Fruit fly (Drosophila melanogaster) whole organism, embryonic: Measurements from ENCODE around the gene CG31663.

ENCODE experiments used
- ATbp ChIP-seq: fragments of 200-800 bp; sonication (Bioruptor generic); optimal IDR thresholded peaks from 2 replicates; lab custom pipeline; 2017; ENCODE audit warnings: missing biosample characterization, mild to moderate bottlenecking, missing genetic modification characterization, missing genetic modification reagents
- Asciz ChIP-seq: fragments of 200-800 bp; sonication (Bioruptor generic); optimal IDR thresholded peaks from 2 replicates; lab custom pipeline; 2017; ENCODE audit warnings: missing biosample characterization, mild to moderate bottlenecking, missing genetic modification characterization, missing genetic modification reagents
- C15 ChIP-seq: fragments of 200-800 bp; sonication (Bioruptor generic); IDR thresholded peaks from 3 replicates; pipeline ENCODE4 v1.3.6; 2022; ENCODE audit warnings: missing biosample characterization, missing genetic modification characterization
- CG10321 ChIP-seq: fragments of 200-800 bp; sonication (Bioruptor generic); IDR thresholded peaks from 2 replicates; pipeline ENCODE4 v1.3.6; 2022; ENCODE audit warnings: missing biosample characterization, missing genetic modification characterization
- CG10959 ChIP-seq: fragments of 200-800 bp; sonication (Bioruptor generic); IDR thresholded peaks from 2 replicates; pipeline ENCODE4 v1.3.6; 2022; ENCODE audit warnings: missing biosample characterization, missing genetic modification characterization
- CG11085 ChIP-seq: fragments of 200-800 bp; sonication (Bioruptor generic); IDR thresholded peaks from 2 replicates; pipeline ENCODE4 v1.3.6; 2022; ENCODE audit warnings: missing biosample characterization, missing genetic modification characterization
- CG11247 ChIP-seq: fragments of 200-800 bp; sonication (Bioruptor generic); IDR thresholded peaks from 2 replicates; pipeline ENCODE4 v1.3.6; 2022; ENCODE audit warnings: missing biosample characterization, missing genetic modification characterization
- CG11504 ChIP-seq: fragments of 200-800 bp; sonication (Bioruptor generic); optimal IDR thresholded peaks from 3 replicates; lab custom pipeline; 2019; ENCODE audit warnings: missing biosample characterization, mild to moderate bottlenecking, missing genetic modification characterization, moderate library complexity
- CG16779 ChIP-seq: fragments of 200-800 bp; sonication (Bioruptor generic); IDR thresholded peaks from 2 replicates; pipeline ENCODE4 v1.3.6; 2022; ENCODE audit warnings: missing biosample characterization, missing genetic modification characterization
- CG1832 ChIP-seq: fragments of 200-800 bp; sonication (Bioruptor generic); optimal IDR thresholded peaks from 2 replicates; lab custom pipeline; 2017; ENCODE audit warnings: missing biosample characterization, mild to moderate bottlenecking, missing genetic modification characterization, inconsistent platforms
- CG31224 ChIP-seq: fragments of 200-800 bp; sonication (Bioruptor generic); IDR thresholded peaks from 2 replicates; pipeline ENCODE4 v1.3.6; 2022; ENCODE audit warnings: missing biosample characterization, missing genetic modification characterization
- CG32532 ChIP-seq: fragments of 200-800 bp; sonication (Bioruptor generic); IDR thresholded peaks from 2 replicates; pipeline ENCODE4 v1.3.6; 2022; ENCODE audit warnings: missing biosample characterization, missing genetic modification characterization
- CG4730 ChIP-seq: fragments of 200-800 bp; sonication (Bioruptor generic); IDR thresholded peaks from 2 replicates; pipeline ENCODE4 v1.3.6; 2022; ENCODE audit warnings: missing biosample characterization, missing genetic modification characterization
- CG6791 ChIP-seq: fragments of 200-800 bp; sonication (Bioruptor generic); IDR thresholded peaks from 3 replicates; pipeline ENCODE4 v1.3.6; 2022; ENCODE audit warnings: missing biosample characterization, missing genetic modification characterization; ENCODE audit not compliant: partially characterized antibody
- CG7556 ChIP-seq: fragments of 200-800 bp; sonication (Bioruptor generic); optimal IDR thresholded peaks from 2 replicates; lab custom pipeline; 2017; ENCODE audit warnings: missing biosample characterization, mild to moderate bottlenecking, missing genetic modification characterization
- CG7928 ChIP-seq: fragments of 200-800 bp; sonication (Bioruptor generic); optimal IDR thresholded peaks from 2 replicates; lab custom pipeline; 2017; ENCODE audit warnings: missing biosample characterization, mild to moderate bottlenecking, missing genetic modification characterization
- Chrac-16 ChIP-seq: fragments of 200-800 bp; sonication (Bioruptor generic); optimal IDR thresholded peaks from 3 replicates; lab custom pipeline; 2016; ENCODE audit warnings: missing biosample characterization, missing genetic modification characterization
- D19A ChIP-seq: fragments of 200-800 bp; optimal IDR thresholded peaks from 3 replicates; lab custom pipeline; 2019; ENCODE audit warnings: missing biosample characterization, mild to moderate bottlenecking, missing genetic modification characterization, moderate library complexity
- Deaf1 ChIP-seq: fragments of 200-800 bp; optimal IDR thresholded peaks from 3 replicates; lab custom pipeline; 2019; ENCODE audit warnings: missing biosample characterization, mild to moderate bottlenecking, missing genetic modification characterization, moderate library complexity
- Dp ChIP-seq: fragments of 200-800 bp; sonication (Bioruptor generic); optimal IDR thresholded peaks from 2 replicates; lab custom pipeline; 2018; ENCODE audit warnings: missing biosample characterization, mild to moderate bottlenecking, missing genetic modification characterization, moderate library complexity
- HHEX ChIP-seq: fragments of 200-800 bp; sonication (Bioruptor generic); optimal IDR thresholded peaks from 3 replicates; lab custom pipeline; 2017; ENCODE audit warnings: missing biosample characterization, mild to moderate bottlenecking, missing genetic modification characterization, missing genetic modification reagents
- HmgZ ChIP-seq: fragments of 200-800 bp; sonication (Bioruptor generic); optimal IDR thresholded peaks from 2 replicates; lab custom pipeline; 2018; ENCODE audit warnings: missing biosample characterization, mild to moderate bottlenecking, missing genetic modification characterization
- Hr51 ChIP-seq, 2 experiments: fragments of 200-800 bp; sonication (Bioruptor generic); optimal IDR thresholded peaks; 2 replicates in 1 of 2; 3 replicates in 1 of 2; lab custom pipeline; 2016 to 2018; ENCODE audit warnings: missing biosample characterization in 2 of 2, missing genetic modification characterization in 2 of 2, mild to moderate bottlenecking in 1 of 2, moderate library complexity in 1 of 2
- Jarid2 ChIP-seq: fragments of 200-800 bp; sonication (Bioruptor generic); optimal IDR thresholded peaks from 3 replicates; lab custom pipeline; 2017; ENCODE audit warnings: mild to moderate bottlenecking, missing biosample characterization, missing genetic modification reagents, missing genetic modification characterization
- Max ChIP-seq: fragments of 200-800 bp; sonication (Bioruptor generic); optimal IDR thresholded peaks from 2 replicates; lab custom pipeline; 2016; ENCODE audit warnings: missing biosample characterization, mild to moderate bottlenecking, missing genetic modification characterization
- Med ChIP-seq: fragments of 200-800 bp; sonication (Bioruptor generic); peaks from one replicate; lab custom pipeline; 2016; ENCODE audit warnings: missing biosample characterization, missing genetic modification characterization, mild to moderate bottlenecking, inconsistent platforms, moderate library complexity
- NC2α ChIP-seq: fragments of 200-800 bp; sonication (Bioruptor generic); optimal IDR thresholded peaks from 2 replicates; lab custom pipeline; 2016; ENCODE audit warnings: missing biosample characterization, missing genetic modification characterization
- NC2β ChIP-seq: fragments of 200-800 bp; sonication (Bioruptor generic); optimal IDR thresholded peaks from 2 replicates; lab custom pipeline; 2016; ENCODE audit warnings: missing biosample characterization, missing genetic modification characterization
- Nf-YB ChIP-seq: fragments of 200-800 bp; sonication (Bioruptor generic); optimal IDR thresholded peaks from 3 replicates; lab custom pipeline; 2019; ENCODE audit warnings: missing biosample characterization, mild to moderate bottlenecking, missing genetic modification characterization, moderate library complexity
- Trl ChIP-seq, 3 experiments: fragments of >200 bp in 2 of 3; fragments of 200-800 bp in 1 of 3; sonication (Bioruptor generic) in 1 of 3; optimal IDR thresholded peaks; 2 replicates in 1 of 3; 3 replicates in 2 of 3; lab custom pipeline; 2016 to 2017; ENCODE audit warnings: missing biosample characterization in 1 of 3, missing genetic modification characterization in 1 of 3
- abd-A ChIP-seq: fragments of 200-800 bp; sonication (Bioruptor generic); optimal IDR thresholded peaks from 3 replicates; lab custom pipeline; 2019; ENCODE audit warnings: missing biosample characterization, mild to moderate bottlenecking, missing genetic modification characterization, moderate library complexity
- crp ChIP-seq, 2 experiments: fragments of 200-800 bp; sonication (Bioruptor generic); optimal IDR thresholded peaks; 2 replicates in 1 of 2; 3 replicates in 1 of 2; lab custom pipeline; 2017; ENCODE audit warnings: missing biosample characterization in 2 of 2, missing genetic modification characterization in 2 of 2, mild to moderate bottlenecking in 1 of 2, moderate library complexity in 1 of 2
- ewg ChIP-seq: fragments of 200-800 bp; sonication (Bioruptor generic); optimal IDR thresholded peaks from 3 replicates; lab custom pipeline; 2017; ENCODE audit warnings: mild to moderate bottlenecking, missing biosample characterization, missing genetic modification reagents, missing genetic modification characterization
- exex ChIP-seq: fragments of 200-800 bp; sonication (Bioruptor generic); optimal IDR thresholded peaks from 4 replicates; lab custom pipeline; 2018; ENCODE audit warnings: missing biosample characterization, mild to moderate bottlenecking, missing genetic modification characterization, moderate library complexity
- lola ChIP-seq, 3 experiments: fragments of >200 bp in 2 of 3; fragments of 200-800 bp in 1 of 3; sonication (Bioruptor generic) in 1 of 3; optimal IDR thresholded peaks; 2 replicates each; lab custom pipeline; 2017 to 2019; ENCODE audit warnings: missing biosample characterization in 3 of 3, missing genetic modification characterization in 3 of 3, mild to moderate bottlenecking in 1 of 3, moderate library complexity in 1 of 3
- onecut ChIP-seq: fragments of 200-800 bp; sonication (Bioruptor generic); IDR thresholded peaks from 2 replicates; pipeline ENCODE4 v1.3.6; 2022; ENCODE audit warnings: missing biosample characterization, missing genetic modification characterization
- scrt ChIP-seq: fragments of 200-800 bp; sonication (Bioruptor generic); optimal IDR thresholded peaks from 2 replicates; lab custom pipeline; 2018; ENCODE audit warnings: missing biosample characterization, mild to moderate bottlenecking, missing genetic modification characterization, moderate library complexity
- tna ChIP-seq: fragments of 200-800 bp; sonication (Bioruptor generic); IDR thresholded peaks from 2 replicates; pipeline ENCODE4 v1.3.6; 2022; ENCODE audit warnings: missing biosample characterization, missing genetic modification characterization; ENCODE audit not compliant: partially characterized antibody
- trem ChIP-seq: fragments of 200-800 bp; optimal IDR thresholded peaks from 3 replicates; lab custom pipeline; 2019; ENCODE audit warnings: missing biosample characterization, mild to moderate bottlenecking, missing genetic modification characterization, moderate library complexity
- tup ChIP-seq: fragments of 200-800 bp; sonication (Bioruptor generic); optimal IDR thresholded peaks from 2 replicates; lab custom pipeline; 2016; ENCODE audit warnings: missing biosample characterization, mild to moderate bottlenecking, missing genetic modification characterization, moderate library complexity
- wek ChIP-seq: fragments of 200-800 bp; sonication (Bioruptor generic); optimal IDR thresholded peaks from 3 replicates; lab custom pipeline; 2018; ENCODE audit warnings: missing biosample characterization, mild to moderate bottlenecking, missing genetic modification characterization, moderate library complexity

The CG31663 gene

dm6 chr2L:1836238-1836637, 45.0 kb downstream of the CG31663 start, which contains the start of gene wry:
wry (plus strand) TSS chr2L:1836538.
- TF ChIP-seq CG4730 (GFP tag; lab: Robert Waterston, UW) (no peak), trem (tag; lab: Kevin White, UChicago) (no peak), CG6791 (GFP tag; lab: Robert Waterston, UW) (no peak), C15 (GFP tag; lab: Robert Waterston, UW) (no peak), Med (GFP tag; lab: Kevin White, UChicago) (peak; percentile 6), abd-A (tag; lab: Kevin White, UChicago) (peak; percentile 42), Jarid2 (GFP tag; lab: Kevin White, UChicago) (peak; percentile 16), ATbp (no peak), lola (GFP tag; optimal IDR thresholded peaks at IDR 0.05; lab: Kevin White, UChicago) (no peak), onecut (GFP tag; lab: Robert Waterston, UW) (no peak), ewg (GFP tag; lab: Kevin White, UChicago) (peak; percentile 64), Asciz (GFP tag; lab: Kevin White, UChicago) (no peak), crp (GFP tag; optimal IDR thresholded peaks at IDR 0.05; lab: Kevin White, UChicago) (peak in 1 of 2 experiments; percentile 43), CG7556 (no peak), Trl (optimal IDR thresholded peaks at IDR 0.05; lab: Kevin White, UChicago) (peak; percentile 24 to 48), Trl (GFP tag; optimal IDR thresholded peaks at IDR 0.05; lab: Kevin White, UChicago) (no peak), HmgZ (no peak), D19A (tag; lab: Kevin White, UChicago) (no peak), Chrac-16 (GFP tag; lab: Kevin White, UChicago) (no peak), CG11504 (peak; percentile 48), Nf-YB (no peak), CG31224 (GFP tag; lab: Robert Waterston, UW) (no peak), Deaf1 (tag; lab: Kevin White, UChicago) (peak; percentile 26), exex (tag; lab: Kevin White, UChicago) (no peak), CG10321 (GFP tag; lab: Robert Waterston, UW) (no peak), CG11247 (no peak), CG11085 (GFP tag; lab: Robert Waterston, UW) (no peak), scrt (GFP tag; lab: Kevin White, UChicago) (peak; percentile 77), NC2β (GFP tag; lab: Kevin White, UChicago) (no peak), NC2α (GFP tag; lab: Kevin White, UChicago) (no peak), CG7928 (no peak), wek (GFP tag; lab: Kevin White, UChicago) (no peak), Max (GFP tag; lab: Kevin White, UChicago) (no peak), CG10959 (GFP tag; lab: Robert Waterston, UW) (no peak), CG1832 (GFP tag; lab: Kevin White, UChicago) (no peak), HHEX (GFP tag; lab: Kevin White, UChicago) (no peak), CG16779 (GFP tag; lab: Robert Waterston, UW) (peak; percentile 55; the same call in 1 of the 2 replicates), Dp (GFP tag; lab: Kevin White, UChicago) (no peak)

dm6 chr2L:1832465-1832864, 48.8 kb downstream of the CG31663 start, which contains the start of gene c-cup:
c-cup (minus strand) TSS chr2L:1832565.
- TF ChIP-seq Hr51 (GFP tag; optimal IDR thresholded peaks at IDR 0.05; lab: Kevin White, UChicago) (no peak), CG32532 (GFP tag; lab: Robert Waterston, UW) (0 out of 2 replicates have a peak, but pooled peaks have one; percentile 11), tna (no peak), tup (GFP tag; lab: Kevin White, UChicago) (no peak), HHEX (GFP tag; lab: Kevin White, UChicago) (no peak)
